Fruit fly (Drosophila melanogaster): ENCODE data around the gene tefu.

The tefu gene

dm6 chr3R:15250454-15250853 is 8.4 kb upstream of the tefu start (continued):
- TF ChIP-seq MESR4 (GFP tag; optimal IDR thresholded peaks at IDR 0.05) (no peak), Rx (GFP tag; IDR thresholded peaks at IDR 0.05) (peak; percentile 52), dan (GFP tag; IDR thresholded peaks at IDR 0.05) (no peak), lab (GFP tag; optimal IDR thresholded peaks at IDR 0.05) (peak; percentile 92), CG6813 (GFP tag; optimal IDR thresholded peaks at IDR 0.05) (peak; percentile 66), so (GFP tag; IDR thresholded peaks at IDR 0.05) (peak; percentile 73; the same call in 1 of the 3 replicates), crp (GFP tag; optimal IDR thresholded peaks at IDR 0.05) (peak in 1 of 2 experiments; percentile 2), CG4730 (GFP tag; IDR thresholded peaks at IDR 0.05) (peak; percentile 62), CG17612 (GFP tag; IDR thresholded peaks at IDR 0.05) (peak; percentile 52; the same call in 1 of the 2 replicates), Bdp1 (GFP tag; optimal IDR thresholded peaks at IDR 0.05) (peak; percentile 18), NFAT (GFP tag; IDR thresholded peaks at IDR 0.05) (peak; percentile 51; the same call in 1 of the 2 replicates), Oaz (GFP tag; IDR thresholded peaks at IDR 0.05) (0 out of 2 replicates have a peak, but pooled peaks have one; percentile 21), rib (GFP tag; IDR thresholded peaks at IDR 0.05) (peak; percentile 46; the same call in 1 of the 2 replicates), CG8765 (GFP tag; IDR thresholded peaks at IDR 0.05) (no peak), ranshi (GFP tag; IDR thresholded peaks at IDR 0.05) (peak; percentile 72), danr (GFP tag; IDR thresholded peaks at IDR 0.05) (peak; percentile 32; the same call in 1 of the 2 replicates), wdn (GFP tag; IDR thresholded peaks at IDR 0.05) (peak; percentile 64; the same call in 1 of the 2 replicates), kay (GFP tag; optimal IDR thresholded peaks at IDR 0.05) (peak; percentile 32), zen (tag; optimal IDR thresholded peaks at IDR 0.05) (no peak), dpn (GFP tag; optimal IDR thresholded peaks at IDR 0.05) (peak in 1 of 2 experiments; percentile 49), dati (GFP tag; IDR thresholded peaks at IDR 0.05) (peak; percentile 49; the same call in 1 of the 2 replicates), tin (GFP tag; optimal IDR thresholded peaks at IDR 0.05) (peak; percentile 3), schlank (tag; optimal IDR thresholded peaks at IDR 0.05) (peak; percentile 56), CG8388 (GFP tag; optimal IDR thresholded peaks at IDR 0.05) (peak; percentile 54), hkb (optimal IDR thresholded peaks at IDR 0.05) (no peak), hkb (GFP tag; IDR thresholded peaks at IDR 0.05) (peak; percentile 85), dysf (GFP tag; IDR thresholded peaks at IDR 0.05) (peak; percentile 82), Lim3 (GFP tag; IDR thresholded peaks at IDR 0.05) (0 out of 2 replicates have a peak, but pooled peaks have one; percentile 31), Dip3 (GFP tag; optimal IDR thresholded peaks at IDR 0.05) (peak; percentile 34), lmd (GFP tag; IDR thresholded peaks at IDR 0.05) (peak; percentile 65), CG4707 (GFP tag; optimal IDR thresholded peaks at IDR 0.05) (peak; percentile 4), unpg (GFP tag; optimal IDR thresholded peaks at IDR 0.05) (no peak), HLH3B (GFP tag; IDR thresholded peaks at IDR 0.05) (peak; percentile 68), dmrt99B (tag; optimal IDR thresholded peaks at IDR 0.05) (no peak), zfh1 (GFP tag; IDR thresholded peaks at IDR 0.05) (0 out of 3 replicates have a peak, but pooled peaks have one; percentile 45), CG42726 (GFP tag; IDR thresholded peaks at IDR 0.05; ENCODE audit: partially characterized antibody) (no peak), otp (GFP tag; IDR thresholded peaks at IDR 0.05) (no peak), Hsf (GFP tag; optimal IDR thresholded peaks at IDR 0.05) (peak; percentile 45), nom (GFP tag; optimal IDR thresholded peaks at IDR 0.05) (no peak), CG17359 (tag; optimal IDR thresholded peaks at IDR 0.05) (peak; percentile 69), Hr3 (GFP tag; optimal IDR thresholded peaks at IDR 0.05) (peak; percentile 62), sr (GFP tag; IDR thresholded peaks at IDR 0.05) (0 out of 3 replicates have a peak, but pooled peaks have one; percentile 15), zf30C (GFP tag; optimal IDR thresholded peaks at IDR 0.05) (peak; percentile 57), B-H1 (GFP tag; IDR thresholded peaks at IDR 0.05) (peak; percentile 57; the same call in 2 of the 3 replicates), en (GFP tag; optimal IDR thresholded peaks at IDR 0.05) (no peak), CG12155 (GFP tag; optimal IDR thresholded peaks at IDR 0.05) (peak; percentile 40), CG7271 (tag; optimal IDR thresholded peaks at IDR 0.05) (no peak), CG6765 (GFP tag; optimal IDR thresholded peaks at IDR 0.05) (peak; percentile 47), CG11398 (GFP tag; optimal IDR thresholded peaks at IDR 0.05) (no peak), sisA (GFP tag; IDR thresholded peaks at IDR 0.05) (peak; percentile 63), CG4360 (GFP tag; IDR thresholded peaks at IDR 0.05) (peak; percentile 35; the same call in 1 of the 2 replicates)

Measured in whole organism, embryonic.